Worm (Caenorhabditis elegans): ENCODE results near the gene R74.7.

The R74.7 gene

DNA sequence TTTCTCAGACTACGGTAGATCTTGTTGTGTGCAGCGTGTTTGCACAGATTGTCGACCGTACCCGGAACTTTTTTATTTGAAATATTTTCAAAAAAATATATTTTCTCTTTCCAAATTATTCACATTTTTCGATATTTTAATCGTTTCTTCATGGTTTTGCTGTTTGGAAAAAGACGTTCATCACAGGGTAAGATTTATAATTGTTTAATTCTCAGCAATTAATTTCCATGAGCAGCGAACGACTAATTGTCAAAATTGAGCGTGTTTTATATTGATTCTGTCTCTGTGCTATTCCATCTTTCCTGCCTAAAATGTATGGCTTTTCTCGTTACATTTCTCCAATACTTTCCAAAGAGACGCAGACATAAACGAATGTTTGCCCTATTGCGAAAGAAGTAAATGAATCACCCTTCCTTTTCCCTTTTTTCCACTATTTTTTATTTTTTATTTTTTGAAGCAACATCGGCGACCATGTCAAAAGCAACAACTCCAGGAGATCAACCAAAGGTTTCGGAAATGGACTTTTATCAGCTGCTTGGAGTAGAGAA lies 13.1 kb upstream of the R74.7 start, which contains the start of gene dnj-16:
TSS of gene dnj-16 (plus strand) at position 51 of the 548 bp plus-strand sequence.
- TF ChIP-seq unc-62 (GFP tag; optimal IDR thresholded peaks at IDR 0.05): no peak

DNA sequence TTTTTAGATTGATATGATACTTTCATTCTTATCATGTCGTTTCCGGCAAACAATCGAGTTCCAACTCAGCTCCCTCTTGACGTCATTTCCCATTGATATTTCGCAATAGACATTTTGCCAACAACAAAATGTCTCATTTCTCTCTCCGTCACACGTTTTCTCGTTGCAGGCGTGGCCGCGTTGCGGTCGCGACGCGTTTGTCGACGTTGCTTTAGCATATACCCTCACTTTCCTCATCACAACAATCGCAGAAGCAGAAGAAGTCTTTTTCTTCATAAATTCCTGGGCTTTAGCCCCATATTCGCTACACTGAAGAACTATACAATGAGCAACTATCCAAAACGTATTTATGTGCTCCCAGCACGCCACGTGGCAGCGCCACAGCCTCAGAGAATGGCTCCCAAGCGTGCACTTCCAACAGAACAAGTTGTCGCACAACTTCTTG lies 10.5 kb upstream of the R74.7 start, which contains the start of gene xbp-1:
TSS of gene xbp-1 (plus strand) at position 151 of the 445 bp plus-strand sequence.
- TF ChIP-seq unc-62 (GFP tag; optimal IDR thresholded peaks at IDR 0.05): no peak

DNA sequence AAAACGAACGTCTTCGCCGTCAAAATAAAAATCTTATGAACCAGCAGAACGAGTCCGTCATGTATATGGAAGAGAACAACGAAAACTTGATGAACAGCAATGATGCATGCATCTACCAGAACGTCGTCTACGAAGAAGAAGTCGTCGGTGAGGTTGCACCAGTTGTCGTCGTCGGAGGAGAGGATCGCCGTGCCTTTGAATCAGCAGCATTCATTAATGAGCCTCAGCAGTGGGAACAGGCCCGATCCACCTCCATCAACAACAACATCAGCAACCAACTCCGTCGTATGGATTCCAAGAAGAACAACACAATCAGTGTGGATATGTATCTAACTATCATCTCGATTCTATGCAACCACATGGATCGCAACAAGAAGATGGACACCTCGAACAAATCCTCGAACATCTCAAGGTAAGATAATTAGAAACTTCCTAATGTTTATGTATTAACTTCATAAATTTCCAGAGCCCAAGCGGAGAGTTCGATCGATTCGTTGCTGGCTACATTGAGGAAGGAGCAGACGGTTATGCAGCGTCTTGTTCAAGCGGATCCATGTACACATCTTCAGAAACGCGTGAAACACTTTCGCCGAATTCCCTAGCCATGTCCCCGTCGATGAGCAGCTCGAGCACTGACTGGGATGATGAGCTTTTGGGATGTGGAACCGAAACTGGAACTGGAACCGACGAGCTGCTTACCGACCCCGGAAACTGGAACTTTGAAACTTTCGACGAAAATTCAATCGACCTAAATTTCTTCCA lies 9.7 kb upstream of the R74.7 start:
- no peak for TF ChIP-seq unc-62 (GFP tag; optimal IDR thresholded peaks at IDR 0.05)

DNA sequence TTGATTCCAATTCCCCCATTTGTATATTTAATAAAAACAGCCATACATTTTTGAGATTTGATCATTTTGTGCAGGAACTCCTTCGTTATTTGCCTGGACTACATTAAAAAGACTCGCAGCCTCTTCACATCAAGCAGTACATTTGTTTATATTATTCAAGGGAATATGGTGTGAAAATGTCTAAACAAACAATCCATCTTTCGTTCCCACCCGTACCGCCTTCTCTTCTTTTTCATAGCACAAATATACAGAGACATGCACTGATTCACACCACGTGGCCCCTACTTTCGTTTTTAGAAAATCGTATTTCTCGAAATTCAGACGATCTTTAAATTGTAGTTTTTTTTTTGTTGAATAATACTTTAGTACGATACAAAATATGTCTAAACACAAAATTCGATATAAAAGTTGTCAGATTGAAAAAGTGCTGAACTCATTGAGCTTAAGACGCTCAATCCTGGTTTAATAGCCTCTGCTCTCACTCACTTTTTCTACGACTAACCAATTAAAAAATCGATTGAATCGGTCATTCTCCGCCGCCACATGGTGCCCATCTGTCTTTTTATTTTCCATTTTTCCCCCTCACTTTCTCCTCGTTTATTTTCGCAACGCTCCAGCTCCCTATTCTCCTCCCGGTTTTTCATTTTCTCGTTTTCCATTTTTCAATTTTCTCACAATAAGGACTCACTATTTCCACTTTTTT lies 8.8 kb upstream of the R74.7 start:
- TF ChIP-seq unc-62 (GFP tag; optimal IDR thresholded peaks at IDR 0.05): no peak

DNA sequence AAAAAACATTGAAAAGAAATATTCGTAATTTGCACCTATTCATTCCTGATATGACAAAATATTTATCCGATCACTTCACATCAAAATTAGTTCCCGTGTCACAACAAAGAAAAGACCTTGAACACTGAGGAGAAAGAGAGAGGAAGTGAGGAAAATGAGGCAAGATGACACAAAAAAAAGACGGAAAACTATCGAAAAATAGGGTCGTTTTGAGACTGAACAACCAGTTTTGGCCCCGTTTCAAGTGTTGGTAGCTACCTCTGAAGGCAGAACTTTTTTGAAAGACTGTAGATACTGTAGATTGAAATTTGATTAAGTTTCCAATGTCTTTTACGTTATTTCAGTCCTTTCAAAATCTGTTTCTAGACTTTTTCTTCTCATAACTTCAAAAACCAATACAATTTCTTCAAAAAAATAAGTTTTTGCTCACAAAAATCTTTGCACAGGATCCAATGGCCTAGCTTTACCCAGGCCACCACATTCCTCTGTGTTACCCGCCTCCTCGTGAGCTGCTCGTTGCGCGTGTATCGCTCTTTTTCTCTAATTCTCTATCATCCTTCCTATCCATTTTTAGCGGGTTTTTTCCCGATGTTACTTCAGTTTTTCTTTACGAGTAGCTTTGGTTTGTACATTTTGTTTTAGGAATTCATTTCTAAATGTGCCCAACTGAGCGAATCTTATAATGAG lies 7.8 kb upstream of the R74.7 start:
- TF ChIP-seq unc-62 (GFP tag; optimal IDR thresholded peaks at IDR 0.05): no peak

DNA sequence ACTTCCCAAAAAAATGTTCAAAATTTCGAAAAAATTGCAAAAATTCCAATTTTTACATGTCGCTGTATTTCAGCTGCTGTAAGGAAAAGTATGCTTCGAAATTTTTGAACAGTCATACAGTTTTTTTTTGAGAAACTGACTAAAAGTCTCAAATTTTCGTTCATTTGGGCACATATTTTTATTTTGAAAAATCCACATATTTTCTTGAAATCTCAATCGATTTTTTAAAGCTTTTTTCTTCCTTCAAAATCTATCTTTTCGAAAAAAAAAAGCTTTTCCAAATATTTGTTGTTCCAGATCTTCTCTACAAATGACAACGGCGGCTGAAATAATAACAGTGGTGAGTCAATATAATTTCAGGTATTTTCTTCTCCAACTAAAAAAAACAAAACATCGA lies 7.2 kb upstream of the R74.7 start, which contains the start of gene asd-1:
TSS of gene asd-1 (plus strand) at position 298 of the 397 bp plus-strand sequence.
- no peak for TF ChIP-seq unc-62 (GFP tag; optimal IDR thresholded peaks at IDR 0.05)

DNA sequence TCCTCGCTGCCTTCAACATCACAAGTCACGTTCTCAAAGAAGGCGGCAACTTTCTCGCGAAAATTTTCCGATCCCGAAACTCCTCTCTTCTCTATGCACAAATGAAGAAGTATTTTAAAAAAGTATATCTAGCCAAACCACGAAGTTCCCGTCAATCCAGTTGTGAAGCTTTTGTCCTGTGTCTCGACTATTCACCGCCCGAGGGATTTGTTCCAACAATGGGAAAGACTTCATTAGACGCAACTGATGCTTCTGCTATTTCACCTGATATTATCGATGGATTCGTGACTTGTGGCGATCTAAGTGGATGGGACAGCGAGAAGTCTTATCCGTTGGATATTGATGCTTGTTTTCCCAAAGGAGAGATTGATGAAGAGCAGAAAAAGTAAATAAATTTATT lies 735 bp downstream of the R74.7 start:
- no peak for TF ChIP-seq unc-62 (GFP tag; optimal IDR thresholded peaks at IDR 0.05)

DNA sequence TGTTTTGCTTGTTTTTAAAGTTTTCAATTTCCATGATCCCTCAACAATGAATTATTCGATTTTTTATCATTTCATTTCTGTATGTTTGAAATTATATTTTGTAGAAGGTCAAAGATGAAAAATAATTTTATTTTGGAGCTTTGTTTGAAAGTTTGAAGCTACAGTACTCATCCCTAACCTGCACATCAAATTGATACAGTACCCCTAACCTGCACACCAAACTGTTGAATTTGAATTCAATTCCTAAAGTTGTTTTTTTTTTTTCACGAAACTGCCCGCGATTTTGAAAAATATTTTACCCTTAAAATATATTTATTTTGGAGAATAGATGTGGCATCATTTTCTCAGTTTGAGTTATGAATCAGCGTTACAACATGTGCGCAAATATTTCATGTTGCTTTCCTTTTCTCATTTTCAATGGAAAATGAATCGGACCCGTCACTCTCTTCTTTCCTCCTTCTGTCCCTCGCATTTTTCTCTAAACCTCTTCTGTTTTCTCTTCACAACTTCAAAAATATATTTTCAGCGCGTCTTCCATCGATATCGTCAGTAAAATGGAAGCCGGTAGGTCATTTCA lies 1.6 kb downstream of the R74.7 start, which contains the start of gene R74.8:
TSS of gene R74.8 (plus strand) at position 527 of the 577 bp plus-strand sequence.
- no peak for TF ChIP-seq unc-62 (GFP tag; optimal IDR thresholded peaks at IDR 0.05)

DNA sequence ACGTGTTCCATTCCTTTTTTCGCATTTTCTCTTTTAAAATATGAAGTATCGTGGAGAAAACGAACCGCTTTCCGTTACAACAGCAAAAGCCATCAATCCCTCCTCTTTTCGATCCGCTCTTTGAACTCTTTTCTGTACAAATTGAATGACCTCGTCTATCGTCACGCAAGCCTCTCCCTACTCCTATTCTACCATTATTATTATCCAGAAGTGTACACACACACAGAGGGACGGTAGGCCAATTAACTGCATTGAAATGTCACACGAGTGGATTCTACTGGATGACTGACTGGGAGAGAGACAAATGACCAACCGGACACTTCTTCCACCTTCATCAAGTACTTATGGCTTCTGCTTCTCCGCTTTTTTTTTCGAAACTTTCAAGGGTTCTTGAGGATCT lies 4.0 kb downstream of the R74.7 start:
- TF ChIP-seq unc-62 (GFP tag; optimal IDR thresholded peaks at IDR 0.05): no peak

DNA sequence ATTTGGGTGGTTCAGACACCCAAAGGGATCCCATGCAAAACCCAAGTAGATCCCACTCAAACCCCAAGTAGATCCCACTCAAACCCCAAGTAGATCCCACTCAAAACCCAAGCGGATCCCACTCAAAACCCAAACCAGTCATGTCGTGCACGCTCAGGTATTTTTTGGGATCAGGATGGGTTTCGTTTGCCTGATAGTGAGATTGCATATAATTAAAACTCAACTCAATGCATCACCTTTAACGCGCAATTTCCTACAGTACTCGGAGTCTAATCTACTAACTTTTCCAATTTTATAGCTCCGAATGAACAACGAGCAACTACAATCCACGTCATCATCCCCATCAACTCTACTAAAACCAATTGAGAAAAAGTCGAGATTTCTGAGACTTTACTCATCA lies 5.0 kb downstream of the R74.7 start, which contains the start of gene phlp-2:
TSS of gene phlp-2 (plus strand) at position 301 of the 400 bp plus-strand sequence.
- no peak for TF ChIP-seq unc-62 (GFP tag; optimal IDR thresholded peaks at IDR 0.05)

DNA sequence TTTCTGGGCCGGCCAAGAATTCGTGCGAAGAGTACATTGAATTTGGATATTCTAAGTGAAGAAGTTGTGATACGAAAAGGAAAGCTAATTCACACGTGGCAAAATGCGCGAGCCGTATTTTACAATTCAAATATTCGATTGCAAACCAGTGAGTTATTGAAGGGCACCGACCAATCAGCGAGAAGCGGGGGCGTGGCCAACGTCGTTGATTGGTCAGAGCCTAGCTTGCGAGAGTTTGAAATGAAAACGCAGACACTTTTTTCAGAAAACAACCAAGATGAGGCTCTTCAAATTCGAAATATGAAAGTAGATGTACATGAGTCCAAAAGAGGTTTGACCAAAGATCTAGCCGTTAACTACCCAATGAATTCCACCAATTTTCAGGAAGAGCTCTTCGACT lies 6.4 kb downstream of the R74.7 start:
- no peak for TF ChIP-seq unc-62 (GFP tag; optimal IDR thresholded peaks at IDR 0.05)

DNA sequence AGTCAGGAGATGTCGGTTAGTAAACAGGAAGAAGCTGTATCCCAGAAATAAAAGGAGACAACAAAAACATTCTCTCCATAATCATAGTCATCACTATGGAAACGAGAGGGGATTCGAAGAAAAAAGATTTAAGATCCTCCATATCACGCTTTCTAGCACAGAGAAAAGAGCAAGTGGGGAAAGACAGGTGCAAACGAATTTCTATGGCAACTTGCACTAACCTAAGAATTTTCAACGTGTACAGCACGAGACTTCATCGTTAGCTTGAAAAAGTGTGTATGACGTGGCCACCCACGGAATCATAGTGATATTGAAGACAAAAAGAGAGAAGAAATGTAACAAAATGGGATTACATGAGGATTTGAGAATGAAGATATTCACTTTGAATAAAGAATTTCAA lies 16.6 kb downstream of the R74.7 start:
- TF ChIP-seq unc-62 (GFP tag; optimal IDR thresholded peaks at IDR 0.05): no peak

DNA sequence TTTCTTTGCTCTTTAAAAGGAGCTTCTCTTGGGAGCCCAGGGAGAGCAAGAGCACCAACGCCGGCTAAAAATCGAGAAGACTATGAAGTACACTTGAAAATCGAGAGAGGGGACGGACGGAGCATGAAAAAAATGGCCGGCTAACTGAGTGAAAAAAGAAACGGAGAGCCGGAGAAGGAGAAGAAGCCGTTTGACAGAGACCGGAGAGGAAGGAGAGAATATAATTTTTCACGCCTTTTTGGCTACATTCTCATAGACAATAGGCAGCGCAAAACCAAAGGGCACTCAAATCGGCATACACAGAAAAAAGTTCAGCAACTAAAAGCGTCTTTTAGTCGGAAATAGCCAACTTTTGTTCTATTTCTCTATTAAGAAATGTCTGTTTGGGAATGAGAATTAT lies 17.3 kb downstream of the R74.7 start:
- no peak for TF ChIP-seq unc-62 (GFP tag; optimal IDR thresholded peaks at IDR 0.05)

DNA sequence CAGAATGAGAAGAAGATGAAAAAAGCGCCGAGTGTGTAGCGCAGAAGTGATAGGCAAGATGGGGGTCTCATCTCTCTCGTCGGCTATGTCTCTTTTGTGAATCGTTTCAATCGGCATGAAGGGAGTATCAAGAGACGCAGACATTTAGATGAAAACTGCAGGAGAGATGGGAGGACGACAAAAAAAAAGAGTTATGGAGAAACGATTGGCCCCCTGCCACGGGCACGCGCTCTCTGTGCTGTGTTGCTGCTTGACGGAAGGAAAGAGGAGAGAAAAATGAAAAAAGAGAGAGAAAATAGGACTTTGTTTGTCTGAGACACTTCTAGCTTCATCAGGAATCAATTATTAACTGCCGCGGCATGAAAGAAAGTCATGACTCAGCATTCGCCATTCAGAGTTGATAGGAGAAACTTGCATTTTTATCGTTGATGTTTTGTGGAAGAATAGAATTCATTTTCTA lies 19.5 kb downstream of the R74.7 start:
- TF ChIP-seq unc-62 (GFP tag; optimal IDR thresholded peaks at IDR 0.05): no peak

DNA sequence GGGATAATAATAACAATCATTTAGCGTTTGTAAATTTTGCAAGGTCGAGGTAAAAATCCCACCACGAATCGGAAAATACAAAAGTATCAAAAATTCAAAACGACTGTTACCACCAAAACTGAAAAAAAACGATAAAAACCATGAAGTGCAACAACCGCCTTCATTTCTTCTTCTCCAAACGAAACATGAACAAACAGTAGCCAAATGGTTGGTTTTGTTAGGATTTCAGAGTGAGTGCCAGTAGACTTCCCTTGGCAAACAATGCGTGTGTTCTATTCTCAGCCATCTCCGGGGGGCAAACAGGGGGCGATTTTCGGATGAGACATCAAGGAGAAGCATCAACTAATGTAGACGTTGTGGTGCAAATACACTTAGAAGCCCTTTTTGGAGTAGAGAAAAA lies 20.5 kb downstream of the R74.7 start:
- TF ChIP-seq unc-62 (GFP tag; optimal IDR thresholded peaks at IDR 0.05): no peak
